Fruit fly (Drosophila melanogaster) whole organism, prepupa: Measurements from ENCODE around the gene nAChRalpha6.
A peak's percentile ranks its signal among the peaks of the same experiment; 100 is the strongest.

Experiments used
- Blimp-1 ChIP-seq: fragments of 200-800 bp; sonication (Bioruptor generic); optimal IDR thresholded peaks from 3 replicates; lab custom pipeline; 2017; ENCODE audit warnings: missing biosample characterization, missing genetic modification characterization, mild to moderate bottlenecking, moderate library complexity, missing genetic modification reagents
- CG10631 ChIP-seq: fragments of 200-800 bp; sonication (Bioruptor generic); optimal IDR thresholded peaks from 2 replicates; lab custom pipeline; 2016; ENCODE audit warnings: missing biosample characterization, missing genetic modification characterization
- CG10669 ChIP-seq: fragments of 200-800 bp; sonication (Bioruptor generic); optimal IDR thresholded peaks from 3 replicates; lab custom pipeline; 2018; ENCODE audit warnings: missing biosample characterization, mild to moderate bottlenecking, missing genetic modification characterization, moderate library complexity
- CG11294 ChIP-seq: fragments of 200-800 bp; sonication (Bioruptor generic); IDR thresholded peaks from 2 replicates; pipeline ENCODE4 v1.3.6; 2022; ENCODE audit warnings: missing biosample characterization, missing genetic modification characterization
- CG11762 ChIP-seq: fragments of 200-800 bp; sonication (Bioruptor generic); optimal IDR thresholded peaks from 3 replicates; lab custom pipeline; 2016; ENCODE audit warnings: missing biosample characterization, missing genetic modification characterization; ENCODE audit not compliant: insufficient read depth
- CG11902 ChIP-seq: fragments of 200-800 bp; sonication (Bioruptor generic); optimal IDR thresholded peaks from 3 replicates; lab custom pipeline; 2016; ENCODE audit warnings: missing biosample characterization, missing genetic modification characterization
- CG1621 ChIP-seq: fragments of 200-800 bp; sonication (Bioruptor generic); optimal IDR thresholded peaks from 3 replicates; lab custom pipeline; 2018; ENCODE audit warnings: missing biosample characterization, mild to moderate bottlenecking, missing genetic modification characterization
- CG3032 ChIP-seq: fragments of 200-800 bp; optimal IDR thresholded peaks from 2 replicates; lab custom pipeline; 2019; ENCODE audit warnings: missing biosample characterization, mild to moderate bottlenecking, missing genetic modification characterization, moderate library complexity
- CG31627 ChIP-seq: fragments of 200-800 bp; sonication (Bioruptor generic); optimal IDR thresholded peaks from 3 replicates; lab custom pipeline; 2016; ENCODE audit warnings: missing biosample characterization, missing genetic modification characterization
- CG32006 ChIP-seq: fragments of 200-800 bp; sonication (Bioruptor generic); optimal IDR thresholded peaks from 3 replicates; lab custom pipeline; 2017; ENCODE audit warnings: missing biosample characterization, mild to moderate bottlenecking, missing genetic modification characterization
- CG34406 ChIP-seq: fragments of 200-800 bp; sonication (Bioruptor generic); optimal IDR thresholded peaks from 3 replicates; lab custom pipeline; 2016; ENCODE audit warnings: missing biosample characterization, missing genetic modification characterization
- CG3919 ChIP-seq: fragments of 200-800 bp; sonication (Bioruptor generic); optimal IDR thresholded peaks from 3 replicates; lab custom pipeline; 2016; ENCODE audit warnings: missing biosample characterization, missing genetic modification characterization
- CG6163 ChIP-seq: fragments of 200-800 bp; sonication (Bioruptor generic); IDR thresholded peaks from 3 replicates; pipeline ENCODE4 v1.3.6; 2022; ENCODE audit warnings: missing biosample characterization, missing genetic modification characterization
- CG6276 ChIP-seq: fragments of 200-800 bp; sonication (Bioruptor generic); optimal IDR thresholded peaks from 2 replicates; lab custom pipeline; 2017; ENCODE audit warnings: missing biosample characterization, mild to moderate bottlenecking, missing genetic modification characterization
- CG6792 ChIP-seq: fragments of 200-800 bp; sonication (Bioruptor generic); optimal IDR thresholded peaks from 3 replicates; lab custom pipeline; 2016; ENCODE audit warnings: missing biosample characterization, missing genetic modification characterization
- CG6808 ChIP-seq: fragments of 200-800 bp; sonication (Bioruptor generic); optimal IDR thresholded peaks from 3 replicates; lab custom pipeline; 2017; ENCODE audit warnings: missing biosample characterization, missing genetic modification characterization, mild to moderate bottlenecking, moderate library complexity, missing genetic modification reagents
- CG6854 ChIP-seq: fragments of 200-800 bp; sonication (Bioruptor generic); optimal IDR thresholded peaks from 2 replicates; lab custom pipeline; 2017; ENCODE audit warnings: missing biosample characterization, mild to moderate bottlenecking, missing genetic modification characterization
- CG7368 ChIP-seq: fragments of 200-800 bp; sonication (Bioruptor generic); optimal IDR thresholded peaks from 3 replicates; lab custom pipeline; 2016; ENCODE audit warnings: missing biosample characterization, missing genetic modification characterization
- CG8119 ChIP-seq: fragments of 200-800 bp; sonication (Bioruptor generic); IDR thresholded peaks from 3 replicates; pipeline ENCODE4 v1.3.6; 2022; ENCODE audit warnings: missing biosample characterization, missing genetic modification characterization
- CG8319 ChIP-seq: fragments of 200-800 bp; sonication (Bioruptor generic); optimal IDR thresholded peaks from 3 replicates; lab custom pipeline; 2016; ENCODE audit warnings: missing biosample characterization, missing genetic modification characterization
- CG8632 ChIP-seq: fragments of 200-800 bp; sonication (Bioruptor generic); optimal IDR thresholded peaks from 3 replicates; lab custom pipeline; 2016; ENCODE audit warnings: missing biosample characterization, missing genetic modification characterization
- CG9139 ChIP-seq: fragments of 200-800 bp; sonication (Bioruptor generic); optimal IDR thresholded peaks from 3 replicates; lab custom pipeline; 2017; ENCODE audit warnings: missing biosample characterization, mild to moderate bottlenecking, missing genetic modification characterization
- Eip78C ChIP-seq: fragments of 200-800 bp; sonication (Bioruptor generic); peaks from one replicate; lab custom pipeline; 2016; ENCODE audit warnings: missing biosample characterization, missing genetic modification characterization
- Eip93F ChIP-seq: fragments of 200-800 bp; sonication (Bioruptor generic); optimal IDR thresholded peaks from 2 replicates; lab custom pipeline; 2016; ENCODE audit warnings: missing biosample characterization, mild to moderate bottlenecking, missing genetic modification characterization
- Ets96B ChIP-seq: fragments of 200-800 bp; optimal IDR thresholded peaks from 2 replicates; lab custom pipeline; 2019; ENCODE audit warnings: missing biosample characterization, mild to moderate bottlenecking, missing genetic modification characterization, moderate library complexity
- Gug ChIP-seq: fragments of 200-800 bp; sonication (Bioruptor generic); IDR thresholded peaks from 2 replicates; pipeline ENCODE4 v1.3.6; 2022; ENCODE audit warnings: missing biosample characterization, missing genetic modification characterization
- Hr38 ChIP-seq: sonication (Bioruptor generic); optimal IDR thresholded peaks from 2 replicates; lab custom pipeline; 2016; ENCODE audit warnings: missing biosample characterization, missing genetic modification characterization
- Hr39 ChIP-seq: fragments of 200-800 bp; sonication (Bioruptor generic); optimal IDR thresholded peaks from 2 replicates; lab custom pipeline; 2016; ENCODE audit warnings: missing biosample characterization, missing genetic modification characterization
- Hr4 ChIP-seq: fragments of 200-800 bp; sonication (Bioruptor generic); optimal IDR thresholded peaks from 3 replicates; lab custom pipeline; 2016; ENCODE audit warnings: missing biosample characterization, missing genetic modification characterization
- Lpt ChIP-seq: fragments of 200-800 bp; sonication (Bioruptor generic); optimal IDR thresholded peaks from 3 replicates; lab custom pipeline; 2016; ENCODE audit warnings: missing biosample characterization, missing genetic modification characterization
- Met ChIP-seq: fragments of 200-800 bp; sonication (Bioruptor generic); optimal IDR thresholded peaks from 3 replicates; lab custom pipeline; 2016; ENCODE audit warnings: missing biosample characterization, missing genetic modification characterization
- Smox ChIP-seq: fragments of 200-800 bp; sonication (Bioruptor generic); optimal IDR thresholded peaks from 3 replicates; lab custom pipeline; 2016; ENCODE audit warnings: missing biosample characterization, missing genetic modification characterization
- Sox14 ChIP-seq: fragments of 200-800 bp; sonication (Bioruptor generic); optimal IDR thresholded peaks from 3 replicates; lab custom pipeline; 2016; ENCODE audit warnings: missing biosample characterization, missing genetic modification characterization
- Sox15 ChIP-seq: fragments of 200-800 bp; sonication (Bioruptor generic); optimal IDR thresholded peaks from 3 replicates; lab custom pipeline; 2016; ENCODE audit warnings: missing biosample characterization, missing genetic modification characterization
- cyc ChIP-seq: fragments of 200-800 bp; sonication (Bioruptor generic); optimal IDR thresholded peaks from 3 replicates; lab custom pipeline; 2016; ENCODE audit warnings: missing biosample characterization, missing genetic modification characterization
- dac ChIP-seq: fragments of 200-800 bp; sonication (Bioruptor generic); optimal IDR thresholded peaks from 2 replicates; lab custom pipeline; 2017; ENCODE audit warnings: missing biosample characterization, mild to moderate bottlenecking, missing genetic modification characterization
- eg ChIP-seq: fragments of 200-800 bp; sonication (Bioruptor generic); IDR thresholded peaks from 3 replicates; pipeline ENCODE4 v1.3.6; 2022; ENCODE audit warnings: missing biosample characterization, missing genetic modification characterization
- esn ChIP-seq: fragments of 200-800 bp; sonication (Bioruptor generic); optimal IDR thresholded peaks from 2 replicates; lab custom pipeline; 2016; ENCODE audit warnings: missing biosample characterization, mild to moderate bottlenecking, missing genetic modification characterization, moderate library complexity
- fd59A ChIP-seq: fragments of 200-800 bp; sonication (Bioruptor generic); optimal IDR thresholded peaks from 2 replicates; lab custom pipeline; 2017; ENCODE audit warnings: missing biosample characterization, mild to moderate bottlenecking, missing genetic modification characterization, missing genetic modification reagents
- lz ChIP-seq: fragments of 200-800 bp; sonication (Bioruptor generic); optimal IDR thresholded peaks from 3 replicates; lab custom pipeline; 2016; ENCODE audit warnings: missing biosample characterization, missing genetic modification characterization
- net ChIP-seq: fragments of 200-800 bp; sonication (Bioruptor generic); optimal IDR thresholded peaks from 3 replicates; lab custom pipeline; 2016; ENCODE audit warnings: missing biosample characterization, missing genetic modification characterization
- pdm3 ChIP-seq: fragments of 200-800 bp; sonication (Bioruptor generic); optimal IDR thresholded peaks from 3 replicates; lab custom pipeline; 2016; ENCODE audit warnings: missing biosample characterization, missing genetic modification characterization
- salr ChIP-seq, 2 experiments: fragments of 200-800 bp; sonication (Bioruptor generic); optimal IDR thresholded peaks; 3 replicates each; lab custom pipeline; 2016 to 2018; ENCODE audit warnings: missing biosample characterization in 2 of 2, missing genetic modification characterization in 2 of 2, mild to moderate bottlenecking in 1 of 2
- vri ChIP-seq: fragments of 200-800 bp; sonication (Bioruptor generic); optimal IDR thresholded peaks from 3 replicates; lab custom pipeline; 2016; ENCODE audit warnings: missing biosample characterization, mild to moderate bottlenecking, missing genetic modification characterization

Gene nAChRalpha6

dm6 chr2L:9918020-9918959 lies 32.2 kb upstream of the nAChRalpha6 start, which contains the start of the genes CG5885 and CG4598 (continued):
- TF ChIP-seq eg (GFP tag; lab: Robert Waterston, UW) (peak; percentile 80), CG34406 (GFP tag; lab: Kevin White, UChicago) (peak; percentile 79), fd59A (GFP tag; lab: Kevin White, UChicago) (peak; percentile 32), Sox14 (GFP tag; lab: Kevin White, UChicago) (peak; percentile 67), cyc (GFP tag; lab: Kevin White, UChicago) (peak; percentile 55), CG3032 (tag; lab: Kevin White, UChicago) (peak; percentile 63), dac (GFP tag; lab: Kevin White, UChicago) (peak; percentile 33), vri (GFP tag; lab: Kevin White, UChicago) (peak; percentile 54), net (GFP tag; lab: Kevin White, UChicago) (peak; percentile 87), Eip93F (GFP tag; lab: Kevin White, UChicago) (peak; percentile 88), CG10631 (peak; percentile 84), pdm3 (GFP tag; lab: Kevin White, UChicago) (peak; percentile 78), CG11902 (GFP tag; lab: Kevin White, UChicago) (peak; percentile 15), Hr38 (peak; percentile 7), Sox15 (GFP tag; lab: Kevin White, UChicago) (peak; percentile 56), CG6808 (GFP tag; lab: Kevin White, UChicago) (peak; percentile 79), Lpt (GFP tag; lab: Kevin White, UChicago) (peak; percentile 68), CG6276 (GFP tag; lab: Kevin White, UChicago) (peak; percentile 90), Gug (GFP tag; lab: Robert Waterston, UW) (peak; percentile 46), esn (GFP tag; lab: Kevin White, UChicago) (peak; percentile 82), Blimp-1 (peak; percentile 50), Met (GFP tag; lab: Kevin White, UChicago) (peak; percentile 80), Eip78C (GFP tag; lab: Kevin White, UChicago) (peak; percentile 84), CG6854 (GFP tag; lab: Kevin White, UChicago) (peak; percentile 7), Hr39 (GFP tag; lab: Kevin White, UChicago) (peak; percentile 75), CG8119 (peak; percentile 73), CG8319 (GFP tag; lab: Kevin White, UChicago) (peak; percentile 48), CG6163 (GFP tag; lab: Robert Waterston, UW) (peak; percentile 76), CG11294 (GFP tag; lab: Robert Waterston, UW) (peak; percentile 29; the same call in 1 of the 2 replicates), CG31627 (GFP tag; lab: Kevin White, UChicago) (peak; percentile 57), CG1621 (tag; lab: Kevin White, UChicago) (peak; percentile 21), CG32006 (GFP tag; lab: Kevin White, UChicago) (peak; percentile 73), CG3919 (GFP tag; lab: Kevin White, UChicago) (peak; percentile 76)

- peak; percentile 97 for TF ChIP-seq CG8119
- TF ChIP-seq Sox14 (GFP tag; lab: Kevin White, UChicago) = peak; percentile 93
- TF ChIP-seq Smox (GFP tag; lab: Kevin White, UChicago) = peak; percentile 57
- peak; percentile 84 for TF ChIP-seq Hr4 (GFP tag; lab: Kevin White, UChicago)
- TF ChIP-seq lz = peak; percentile 66
- TF ChIP-seq CG32006 (GFP tag; lab: Kevin White, UChicago) = peak; percentile 80
- TF ChIP-seq salr (GFP tag; optimal IDR thresholded peaks at IDR 0.05; lab: Kevin White, UChicago) = peak; percentile 91 to 93
- peak; percentile 73 for TF ChIP-seq Gug (GFP tag; lab: Robert Waterston, UW)
- peak; percentile 100 for TF ChIP-seq CG6276 (GFP tag; lab: Kevin White, UChicago)
- TF ChIP-seq CG6792 (GFP tag; lab: Kevin White, UChicago) = peak; percentile 61
- peak; percentile 96 for TF ChIP-seq CG7368 (GFP tag; lab: Kevin White, UChicago)
- no peak for TF ChIP-seq CG11902 (GFP tag; lab: Kevin White, UChicago)
- peak; percentile 93 for TF ChIP-seq CG11762
- TF ChIP-seq CG6808 (GFP tag; lab: Kevin White, UChicago) = peak; percentile 99
- peak; percentile 54 for TF ChIP-seq CG31627 (GFP tag; lab: Kevin White, UChicago)
- peak; percentile 80 for TF ChIP-seq pdm3 (GFP tag; lab: Kevin White, UChicago)
- peak; percentile 81 for TF ChIP-seq CG8632
- TF ChIP-seq Hr39 (GFP tag; lab: Kevin White, UChicago) = peak; percentile 43
- TF ChIP-seq CG9139 (GFP tag; lab: Kevin White, UChicago) = peak; percentile 100
- TF ChIP-seq net (GFP tag; lab: Kevin White, UChicago) = peak; percentile 98
- peak; percentile 87 for TF ChIP-seq Ets96B (tag; lab: Kevin White, UChicago)
- peak; percentile 92 for TF ChIP-seq CG3919 (GFP tag; lab: Kevin White, UChicago)
- peak; percentile 59 for TF ChIP-seq CG34406 (GFP tag; lab: Kevin White, UChicago)
- TF ChIP-seq CG10669 = peak; percentile 98
Observed at dm6 chr2L:9915011-9915850, 29.2 kb upstream of the nAChRalpha6 start, which contains the start of gene yip2. Gene yip2, plus strand, starts transcription at chr2L:9915253.
